Worm (Caenorhabditis elegans): ENCODE measurements around the gene clec-222.

The clec-222 gene

ce11 chrV:11312904-11313303 is 41.8 kb downstream of the clec-222 start:
- TF ChIP-seq scrt-1 (GFP tag; IDR thresholded peaks at IDR 0.05) (no peak), tbx-11 (GFP tag; IDR thresholded peaks at IDR 0.05) (no peak), hmbx-1 (tag; optimal IDR thresholded peaks at IDR 0.05) (no peak), tra-4 (tag; optimal IDR thresholded peaks at IDR 0.05) (no peak), ceh-13 (GFP tag; optimal IDR thresholded peaks at IDR 0.05) (no peak), ceh-36 (tag; optimal IDR thresholded peaks at IDR 0.05) (no peak), hnd-1 (tag; optimal IDR thresholded peaks at IDR 0.05) (no peak), flt-1 (GFP tag; IDR thresholded peaks at IDR 0.05) (no peak), sea-1 (GFP tag; conservative IDR thresholded peaks at IDR 0.05) (no peak)

ce11 chrV:11314025-11314880 is 43.1 kb downstream of the clec-222 start:
- TF ChIP-seq ceh-13 (GFP tag; optimal IDR thresholded peaks at IDR 0.05), result peak; percentile 99
- peak; percentile 100 for TF ChIP-seq hmg-4 (GFP tag; optimal IDR thresholded peaks at IDR 0.05)
- TF ChIP-seq B0310.2 (tag; optimal IDR thresholded peaks at IDR 0.05), result peak; percentile 99
- peak; percentile 98 for TF ChIP-seq ets-7 (tag; optimal IDR thresholded peaks at IDR 0.05)
- TF ChIP-seq flt-1 (GFP tag; IDR thresholded peaks at IDR 0.05), result peak; percentile 100
- TF ChIP-seq tbx-11 (GFP tag; IDR thresholded peaks at IDR 0.05), result peak; percentile 100
- TF ChIP-seq hmbx-1 (tag; optimal IDR thresholded peaks at IDR 0.05), result peak; percentile 95
- peak; percentile 98 for TF ChIP-seq tra-4 (tag; optimal IDR thresholded peaks at IDR 0.05)
- peak; percentile 100 for TF ChIP-seq sea-1 (GFP tag; conservative IDR thresholded peaks at IDR 0.05)
- TF ChIP-seq ama-1 (optimal IDR thresholded peaks at IDR 0.05), result no peak
- TF ChIP-seq scrt-1 (GFP tag; IDR thresholded peaks at IDR 0.05), result peak; percentile 100
- TF ChIP-seq hnd-1 (tag; optimal IDR thresholded peaks at IDR 0.05), result peak; percentile 96
- peak; percentile 99 for TF ChIP-seq F13C5.2 (tag; optimal IDR thresholded peaks at IDR 0.05)
- peak; percentile 99 for TF ChIP-seq pes-1 (GFP tag; IDR thresholded peaks at IDR 0.05)
- peak; percentile 100 for TF ChIP-seq tbx-37 (GFP tag; conservative IDR thresholded peaks at IDR 0.05)
- TF ChIP-seq ceh-36 (tag; optimal IDR thresholded peaks at IDR 0.05), result peak; percentile 98
- peak; percentile 100 for TF ChIP-seq aly-1 (tag; optimal IDR thresholded peaks at IDR 0.05)

DNA sequence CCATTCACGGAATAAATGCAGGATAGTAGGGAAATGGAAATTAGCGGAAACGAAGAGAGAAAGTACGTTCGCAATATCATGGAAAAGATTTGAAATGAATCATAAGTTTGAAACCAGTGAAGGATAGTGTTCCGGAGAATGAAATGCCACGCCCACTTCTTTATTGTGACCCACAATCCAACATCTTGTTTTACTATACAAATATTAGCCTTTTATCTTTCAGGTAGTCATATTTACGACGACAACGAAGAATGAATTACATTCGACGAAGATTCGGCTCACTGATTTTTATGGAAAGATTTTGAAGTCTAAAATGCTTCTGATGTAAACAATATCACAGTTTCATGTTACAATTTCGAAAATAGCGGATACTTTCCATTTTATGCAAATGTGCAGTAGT is 45.6 kb downstream of the clec-222 start, which contains the start of gene cutl-18:
Gene cutl-18 (minus strand): TSS at position 101 of the 400 bp plus-strand sequence.
- no peak for TF ChIP-seq tbx-11 (GFP tag; IDR thresholded peaks at IDR 0.05)
- TF ChIP-seq tbx-37 (GFP tag; conservative IDR thresholded peaks at IDR 0.05), result no peak
- TF ChIP-seq tra-4 (tag; optimal IDR thresholded peaks at IDR 0.05), result no peak
- TF ChIP-seq hmbx-1 (tag; optimal IDR thresholded peaks at IDR 0.05), result no peak
- TF ChIP-seq F13C5.2 (tag; optimal IDR thresholded peaks at IDR 0.05), result no peak
- no peak for TF ChIP-seq flt-1 (GFP tag; IDR thresholded peaks at IDR 0.05)
- TF ChIP-seq ceh-13 (GFP tag; optimal IDR thresholded peaks at IDR 0.05), result no peak
- no peak for TF ChIP-seq hmg-4 (GFP tag; optimal IDR thresholded peaks at IDR 0.05)
- TF ChIP-seq ceh-36 (tag; optimal IDR thresholded peaks at IDR 0.05), result no peak
- no peak for TF ChIP-seq pes-1 (GFP tag; IDR thresholded peaks at IDR 0.05)
- TF ChIP-seq B0310.2 (tag; optimal IDR thresholded peaks at IDR 0.05), result no peak
- no peak for TF ChIP-seq ama-1 (optimal IDR thresholded peaks at IDR 0.05)
- TF ChIP-seq sea-1 (GFP tag; conservative IDR thresholded peaks at IDR 0.05), result no peak

DNA sequence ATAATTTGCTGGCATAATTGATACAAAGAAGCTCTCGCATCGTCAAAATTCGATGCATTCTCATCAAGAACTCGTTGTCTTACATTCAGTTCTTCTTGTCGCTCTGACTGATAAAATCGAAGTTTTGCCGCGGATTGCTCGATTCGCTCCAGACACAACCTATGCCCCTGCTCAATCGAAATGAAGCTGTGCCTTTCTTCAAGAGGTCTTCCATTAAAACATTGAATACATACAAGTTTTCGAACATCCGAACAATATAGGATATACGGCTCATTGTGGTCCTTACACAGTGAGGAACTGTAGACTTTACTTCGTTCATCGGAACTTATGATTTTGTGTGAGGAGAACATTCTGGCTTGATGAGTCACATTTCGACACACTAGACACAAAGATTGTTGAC is 49.7 kb downstream of the clec-222 start:
- no peak for TF ChIP-seq hnd-1 (tag; optimal IDR thresholded peaks at IDR 0.05)
- no peak for TF ChIP-seq tra-4 (tag; optimal IDR thresholded peaks at IDR 0.05)
- no peak for TF ChIP-seq ceh-13 (GFP tag; optimal IDR thresholded peaks at IDR 0.05)
- no peak for TF ChIP-seq pes-1 (GFP tag; IDR thresholded peaks at IDR 0.05)
- no peak for TF ChIP-seq sea-1 (GFP tag; conservative IDR thresholded peaks at IDR 0.05)
- TF ChIP-seq ceh-36 (tag; optimal IDR thresholded peaks at IDR 0.05), result no peak
- TF ChIP-seq hmbx-1 (tag; optimal IDR thresholded peaks at IDR 0.05), result no peak
- TF ChIP-seq aly-1 (tag; optimal IDR thresholded peaks at IDR 0.05), result no peak
- no peak for TF ChIP-seq B0310.2 (tag; optimal IDR thresholded peaks at IDR 0.05)

- TF ChIP-seq flt-1 (GFP tag; IDR thresholded peaks at IDR 0.05) (no peak), sea-1 (GFP tag; conservative IDR thresholded peaks at IDR 0.05) (no peak), hnd-1 (tag; optimal IDR thresholded peaks at IDR 0.05) (no peak), tbx-11 (GFP tag; IDR thresholded peaks at IDR 0.05) (no peak), ama-1 (optimal IDR thresholded peaks at IDR 0.05) (no peak), ceh-36 (tag; optimal IDR thresholded peaks at IDR 0.05) (no peak), pes-1 (GFP tag; IDR thresholded peaks at IDR 0.05) (no peak), ets-7 (tag; optimal IDR thresholded peaks at IDR 0.05) (no peak)
Measured at ce11 chrV:11321719-11322118, 50.6 kb downstream of the clec-222 start, which contains the start of gene F47G9.4. F47G9.4 (minus strand) TSS chrV:11321816.

Data from whole organism, early embryonic.